Fruit fly (Drosophila melanogaster): ENCODE results near the gene CG43115.

- TF ChIP-seq CG17186 (GFP tag; optimal IDR thresholded peaks at IDR 0.05) (no peak), CG32772 (GFP tag; IDR thresholded peaks at IDR 0.05) (no peak)
Measured at dm6 chrX:6027846-6028245, 38.4 kb downstream of the CG43115 start.

All from whole organism, embryonic.